Worm (Caenorhabditis elegans) whole organism, young adult: Measurements from ENCODE around the gene D2023.6.

Experiments used
- B0035.1 ChIP-seq: sonication (generic microtip); optimal IDR thresholded peaks from 2 replicates; lab custom pipeline; 2016; ENCODE audit warnings: missing genetic modification characterization, mild to moderate bottlenecking, missing compliant biosample characterization, missing genotype, missing genetic modification reagents
- C17E4.6 ChIP-seq: fragments of 200-800 bp; sonication (Bioruptor generic); IDR thresholded peaks from 2 replicates; pipeline ENCODE4 v1.3.6; 2022; ENCODE audit warnings: missing genetic modification reagents, missing genetic modification characterization, missing compliant biosample characterization
- F55B11.4 ChIP-seq: sonication (generic microtip); optimal IDR thresholded peaks from 2 replicates; lab custom pipeline; 2016; ENCODE audit warnings: missing compliant biosample characterization, missing genetic modification characterization, borderline replicate concordance; ENCODE audit not compliant: insufficient read depth
- F57A8.1 ChIP-seq: fragments of 200-800 bp; sonication (Bioruptor generic); optimal IDR thresholded peaks from 2 replicates; lab custom pipeline; 2018; ENCODE audit warnings: mild to moderate bottlenecking, missing genetic modification characterization, moderate library complexity, missing compliant biosample characterization
- K12H6.12 ChIP-seq: fragments of 200-800 bp; sonication (Bioruptor generic); optimal IDR thresholded peaks from 2 replicates; lab custom pipeline; 2018; ENCODE audit warnings: mild to moderate bottlenecking, missing genetic modification characterization, missing compliant biosample characterization
- Y79H2A.3 ChIP-seq: fragments of 200-800 bp; sonication (Bioruptor generic); conservative IDR thresholded peaks from 2 replicates; pipeline ENCODE4 v1.3.6; 2022; ENCODE audit warnings: missing genetic modification reagents, missing genetic modification characterization, missing compliant biosample characterization
- attf-5 ChIP-seq: fragments of 200-800 bp; sonication (Bioruptor generic); optimal IDR thresholded peaks from 2 replicates; lab custom pipeline; 2018; ENCODE audit warnings: mild to moderate bottlenecking, missing genetic modification characterization, missing compliant biosample characterization
- ccch-3 ChIP-seq: fragments of 200-800 bp; sonication (Bioruptor generic); optimal IDR thresholded peaks from 2 replicates; lab custom pipeline; 2018; ENCODE audit warnings: mild to moderate bottlenecking, missing genetic modification characterization, missing compliant biosample characterization
- cebp-2 ChIP-seq: fragments of 200-800 bp; sonication (Bioruptor generic); IDR thresholded peaks from 2 replicates; pipeline ENCODE4 v1.3.6; 2022; ENCODE audit warnings: missing genetic modification characterization, missing compliant biosample characterization
- ceh-27 ChIP-seq: fragments of 200-800 bp; sonication (Bioruptor generic); optimal IDR thresholded peaks from 2 replicates; lab custom pipeline; 2018; ENCODE audit warnings: mild to moderate bottlenecking, missing genetic modification characterization, moderate library complexity, missing compliant biosample characterization
- ceh-91 ChIP-seq: fragments of 200-800 bp; sonication (Bioruptor generic); IDR thresholded peaks from 2 replicates; pipeline ENCODE4 v1.3.6; 2022; ENCODE audit warnings: missing genetic modification reagents, missing genetic modification characterization, missing compliant biosample characterization
- die-1 ChIP-seq: sonication (generic microtip); optimal IDR thresholded peaks from 2 replicates; lab custom pipeline; 2016; ENCODE audit warnings: missing genotype, mild to moderate bottlenecking, missing genetic modification characterization, missing compliant biosample characterization
- dpff-1 ChIP-seq: sonication (generic microtip); optimal IDR thresholded peaks from 2 replicates; lab custom pipeline; 2017; ENCODE audit warnings: mild to moderate bottlenecking, missing genetic modification characterization, missing compliant biosample characterization
- dpl-1 ChIP-seq: fragments of 150-350 bp; optimal IDR thresholded peaks from 2 replicates; lab custom pipeline; 2014; ENCODE audit warnings: missing biosample characterization, missing genetic modification reagents, missing genetic modification characterization
- efl-1 ChIP-seq: fragments of 150-350 bp; optimal IDR thresholded peaks from 2 replicates; lab custom pipeline; 2014; ENCODE audit warnings: missing biosample characterization, missing genetic modification reagents, missing genetic modification characterization
- egrh-3 ChIP-seq: fragments of 200-800 bp; sonication (Bioruptor generic); IDR thresholded peaks from 2 replicates; pipeline ENCODE4 v1.3.6; 2022; ENCODE audit warnings: missing genetic modification reagents, missing genetic modification characterization, missing compliant biosample characterization
- ekl-4 ChIP-seq: fragments of 200-800 bp; sonication (Bioruptor generic); IDR thresholded peaks from 2 replicates; pipeline ENCODE4 v1.3.6; 2022; ENCODE audit warnings: missing genetic modification reagents, missing genetic modification characterization, missing compliant biosample characterization
- hmg-1.2 ChIP-seq: fragments of 200-800 bp; sonication (Bioruptor generic); IDR thresholded peaks from 2 replicates; pipeline ENCODE4 v1.3.6; 2022; ENCODE audit warnings: missing genetic modification reagents, missing genetic modification characterization, missing compliant biosample characterization
- lin-40 ChIP-seq: sonication (generic microtip); optimal IDR thresholded peaks from 2 replicates; lab custom pipeline; 2016; ENCODE audit warnings: missing genetic modification characterization, mild to moderate bottlenecking, missing compliant biosample characterization, missing genotype, missing genetic modification reagents
- lin-54 ChIP-seq: fragments of 200-800 bp; sonication (Bioruptor generic); optimal IDR thresholded peaks from 2 replicates; lab custom pipeline; 2018; ENCODE audit warnings: mild to moderate bottlenecking, missing genetic modification characterization, missing compliant biosample characterization
- lsy-27 ChIP-seq: sonication (generic microtip); optimal IDR thresholded peaks from 2 replicates; lab custom pipeline; 2017; ENCODE audit warnings: missing genetic modification characterization, mild to moderate bottlenecking, missing compliant biosample characterization, antibody characterized with exemption, missing genotype, borderline replicate concordance; ENCODE audit not compliant: insufficient read depth
- madf-6 ChIP-seq: fragments of 200-800 bp; sonication (Bioruptor generic); IDR thresholded peaks from 2 replicates; pipeline ENCODE4 v1.3.6; 2022; ENCODE audit warnings: missing genetic modification reagents, missing genetic modification characterization, missing compliant biosample characterization
- madf-8 ChIP-seq: fragments of 200-800 bp; sonication (Bioruptor generic); conservative IDR thresholded peaks from 2 replicates; pipeline ENCODE4 v1.3.6; 2022; ENCODE audit warnings: missing genetic modification reagents, missing genetic modification characterization, missing compliant biosample characterization
- mel-28 ChIP-seq: sonication (generic microtip); optimal IDR thresholded peaks from 2 replicates; lab custom pipeline; 2016; ENCODE audit warnings: borderline replicate concordance, mild to moderate bottlenecking, missing genetic modification characterization, missing compliant biosample characterization
- mes-4 ChIP-seq: sonication (generic microtip); optimal IDR thresholded peaks from 2 replicates; lab custom pipeline; 2016; ENCODE audit warnings: missing genotype, missing genetic modification characterization, missing compliant biosample characterization
- nhr-80 ChIP-seq: sonication (generic microtip); optimal IDR thresholded peaks from 2 replicates; lab custom pipeline; 2016; ENCODE audit warnings: missing genetic modification characterization, missing compliant biosample characterization
- nhr-90 ChIP-seq: sonication (generic microtip); optimal IDR thresholded peaks from 2 replicates; lab custom pipeline; 2016; ENCODE audit warnings: missing genotype, mild to moderate bottlenecking, missing genetic modification characterization, missing compliant biosample characterization
- pha-4 ChIP-seq: fragments of 150-350 bp; sonication (generic microtip); optimal IDR thresholded peaks from 2 replicates; lab custom pipeline; 2014; ENCODE audit warnings: missing biosample characterization, missing genetic modification reagents, missing genetic modification characterization
- rec-8 ChIP-seq, 2 experiments: sonication (generic microtip); optimal IDR thresholded peaks; 2 replicates each; lab custom pipeline; 2016; ENCODE audit warnings: mild to moderate bottlenecking in 2 of 2, missing genetic modification characterization in 2 of 2, missing genetic modification reagents in 2 of 2, missing genotype in 2 of 2, missing biosample characterization in 1 of 2, missing compliant biosample characterization in 1 of 2, moderate library complexity in 1 of 2
- somi-1 ChIP-seq: fragments of 200-800 bp; sonication (Bioruptor generic); optimal IDR thresholded peaks from 2 replicates; lab custom pipeline; 2018; ENCODE audit warnings: mild to moderate bottlenecking, missing genetic modification characterization, missing compliant biosample characterization
- tlf-1 ChIP-seq: fragments of 200-800 bp; sonication (Bioruptor generic); optimal IDR thresholded peaks from 2 replicates; lab custom pipeline; 2018; ENCODE audit warnings: mild to moderate bottlenecking, missing genetic modification characterization, missing compliant biosample characterization
- unc-62 ChIP-seq: fragments of 150-350 bp; optimal IDR thresholded peaks from 2 replicates; lab custom pipeline; 2014; ENCODE audit warnings: missing biosample characterization, missing genetic modification reagents, missing genetic modification characterization
- ztf-25 ChIP-seq: fragments of 200-800 bp; sonication (Bioruptor generic); IDR thresholded peaks from 2 replicates; pipeline ENCODE4 v1.3.6; 2022; ENCODE audit warnings: missing genetic modification reagents, missing genetic modification characterization, missing compliant biosample characterization
- ztf-26 ChIP-seq: sonication (generic microtip); optimal IDR thresholded peaks from 2 replicates; lab custom pipeline; 2017; ENCODE audit warnings: missing genetic modification characterization, missing compliant biosample characterization

The D2023.6 gene

ce11 chrV:11803518-11803994, 23.6 kb upstream of the D2023.6 start:
- peak; percentile 49 for TF ChIP-seq lin-40 (tag; lab: Kevin White, UChicago)
- TF ChIP-seq ccch-3 (GFP tag; lab: Kevin White, UChicago): no peak
- TF ChIP-seq nhr-80 (tag; lab: Kevin White, UChicago): peak; percentile 3
- TF ChIP-seq ztf-25: no peak
- TF ChIP-seq die-1 (tag; lab: Kevin White, UChicago): peak; percentile 24
- TF ChIP-seq dpl-1 (GFP tag; lab: Kevin White, UChicago): no peak
- peak; percentile 88 for TF ChIP-seq somi-1 (GFP tag; lab: Kevin White, UChicago)
- no peak for TF ChIP-seq ekl-4
- peak; percentile 60 for TF ChIP-seq ztf-26 (tag; lab: Kevin White, UChicago)
- no peak for TF ChIP-seq mes-4 (tag; lab: Kevin White, UChicago)

ce11 chrV:11809935-11810334, 17.2 kb upstream of the D2023.6 start:
- TF ChIP-seq lin-54 (GFP tag; lab: Kevin White, UChicago): no peak
- no peak for TF ChIP-seq pha-4 (tag; lab: Kevin White, UChicago)
- no peak for TF ChIP-seq mel-28 (tag; lab: Kevin White, UChicago)
- no peak for TF ChIP-seq ceh-27 (GFP tag; lab: Kevin White, UChicago)
- TF ChIP-seq attf-5 (GFP tag; lab: Kevin White, UChicago): no peak
- no peak for TF ChIP-seq Y79H2A.3 (GFP tag; lab: Robert Waterston, UW)
- TF ChIP-seq rec-8 (tag; optimal IDR thresholded peaks at IDR 0.05; lab: Kevin White, UChicago): no peak
- TF ChIP-seq unc-62 (GFP tag; lab: Kevin White, UChicago): no peak
- no peak for TF ChIP-seq somi-1 (GFP tag; lab: Kevin White, UChicago)
- TF ChIP-seq hmg-1.2 (GFP tag; lab: Robert Waterston, UW): no peak
- TF ChIP-seq B0035.1 (tag; lab: Kevin White, UChicago): no peak
- TF ChIP-seq lin-40 (tag; lab: Kevin White, UChicago): no peak
- TF ChIP-seq dpff-1 (tag; lab: Kevin White, UChicago): no peak
- TF ChIP-seq F55B11.4 (tag; lab: Kevin White, UChicago): no peak
- TF ChIP-seq lsy-27: no peak
- no peak for TF ChIP-seq cebp-2 (GFP tag; lab: Robert Waterston, UW)
- TF ChIP-seq K12H6.12 (tag; lab: Kevin White, UChicago): no peak
- no peak for TF ChIP-seq C17E4.6 (GFP tag; lab: Robert Waterston, UW)
- TF ChIP-seq, all 124 proteins: peak for 0

- no peak for TF ChIP-seq somi-1 (GFP tag; lab: Kevin White, UChicago)
- TF ChIP-seq tlf-1 (GFP tag; lab: Kevin White, UChicago): no peak
- no peak for TF ChIP-seq K12H6.12 (tag; lab: Kevin White, UChicago)
- TF ChIP-seq ceh-27 (GFP tag; lab: Kevin White, UChicago): no peak
- no peak for TF ChIP-seq F57A8.1 (GFP tag; lab: Kevin White, UChicago)
- no peak for TF ChIP-seq ztf-26 (tag; lab: Kevin White, UChicago)
Observed at ce11 chrV:11811921-11812320, 15.2 kb upstream of the D2023.6 start, which contains the start of gene D2023.3. Gene D2023.3, minus strand, starts transcription at chrV:11812021.

ce11 chrV:11815566-11815965, 11.6 kb upstream of the D2023.6 start:
- TF ChIP-seq lsy-27 (no peak), nhr-90 (tag; lab: Kevin White, UChicago) (no peak), ceh-91 (GFP tag; lab: Robert Waterston, UW) (peak; percentile 39; the same call in 1 of the 2 replicates), egrh-3 (GFP tag; lab: Robert Waterston, UW) (peak; percentile 22; the same call in 1 of the 2 replicates), madf-8 (peak; percentile 62), efl-1 (GFP tag; lab: Kevin White, UChicago) (peak; percentile 21), madf-6 (GFP tag; lab: Robert Waterston, UW) (peak; percentile 82)
